Worm (Caenorhabditis elegans) whole organism, young adult: ENCODE data around the gene W04D2.4.

Experiments
- F57C9.4 ChIP-seq: sonication (generic microtip); optimal IDR thresholded peaks from 2 replicates; lab custom pipeline; 2017; ENCODE audit warnings: mild to moderate bottlenecking, missing genetic modification characterization, missing compliant biosample characterization
- lin-26 ChIP-seq: fragments of 200-800 bp; sonication (Bioruptor generic); IDR thresholded peaks from 2 replicates; pipeline ENCODE4 v1.3.6; 2022; ENCODE audit warnings: missing genetic modification reagents, missing genetic modification characterization, missing compliant biosample characterization
- lin-35 ChIP-seq, 3 experiments: fragments of 150-350 bp in 2 of 3; sonication (generic microtip) in 1 of 3; optimal IDR thresholded peaks; 2 replicates each; lab custom pipeline; 2014 to 2018; ENCODE audit warnings: missing biosample characterization in 3 of 3, missing genetic modification characterization in 3 of 3, missing genetic modification reagents in 3 of 3

- no peak for TF ChIP-seq lin-35 (GFP tag; optimal IDR thresholded peaks at IDR 0.05; lab: Kevin White, UChicago)
- TF ChIP-seq lin-26 (GFP tag; lab: Robert Waterston, UW) = no peak
- TF ChIP-seq F57C9.4 (tag; lab: Kevin White, UChicago) = no peak
Observed at ce11 chrV:12537505-12537904, 40.0 kb upstream of the W04D2.4 start.
